Fruit fly (Drosophila melanogaster) whole organism, embryonic: ENCODE results near the gene CG31087.

Experiments
- B-H2 ChIP-seq: fragments of 200-800 bp; sonication (Bioruptor generic); optimal IDR thresholded peaks from 2 replicates; lab custom pipeline; 2018; ENCODE audit warnings: missing biosample characterization, mild to moderate bottlenecking, missing genetic modification characterization
- C15 ChIP-seq: fragments of 200-800 bp; sonication (Bioruptor generic); IDR thresholded peaks from 3 replicates; pipeline ENCODE4 v1.3.6; 2022; ENCODE audit warnings: missing biosample characterization, missing genetic modification characterization
- CG11093 ChIP-seq: fragments of 200-800 bp; sonication (Bioruptor generic); IDR thresholded peaks from 3 replicates; pipeline ENCODE4 v1.3.6; 2022; ENCODE audit warnings: missing biosample characterization, missing genetic modification characterization
- CG11456 ChIP-seq: fragments of 200-800 bp; sonication (Bioruptor generic); IDR thresholded peaks from 3 replicates; pipeline ENCODE4 v1.3.6; 2022; ENCODE audit warnings: missing biosample characterization, missing genetic modification characterization
- CG16815 ChIP-seq: fragments of 200-800 bp; sonication (Bioruptor generic); optimal IDR thresholded peaks from 3 replicates; lab custom pipeline; 2017; ENCODE audit warnings: missing biosample characterization, mild to moderate bottlenecking, missing genetic modification characterization
- CG17359 ChIP-seq: fragments of 200-800 bp; sonication (Bioruptor generic); optimal IDR thresholded peaks from 3 replicates; lab custom pipeline; 2018; ENCODE audit warnings: missing biosample characterization, mild to moderate bottlenecking, missing genetic modification characterization, moderate library complexity
- CG17385 ChIP-seq: fragments of 200-800 bp; sonication (Bioruptor generic); optimal IDR thresholded peaks from 3 replicates; lab custom pipeline; 2018; ENCODE audit warnings: missing biosample characterization, mild to moderate bottlenecking, missing genetic modification characterization
- CG1832 ChIP-seq: fragments of 200-800 bp; sonication (Bioruptor generic); optimal IDR thresholded peaks from 2 replicates; lab custom pipeline; 2017; ENCODE audit warnings: missing biosample characterization, mild to moderate bottlenecking, missing genetic modification characterization, inconsistent platforms
- CG2129 ChIP-seq: fragments of 200-800 bp; sonication (Bioruptor generic); IDR thresholded peaks from 2 replicates; pipeline ENCODE4 v1.3.6; 2022; ENCODE audit warnings: missing biosample characterization, missing genetic modification characterization; ENCODE audit not compliant: partially characterized antibody
- CG2199 ChIP-seq: fragments of 200-800 bp; sonication (Bioruptor generic); IDR thresholded peaks from 3 replicates; pipeline ENCODE4 v1.3.6; 2022; ENCODE audit warnings: missing biosample characterization, missing genetic modification characterization
- CG30020 ChIP-seq: fragments of 200-800 bp; optimal IDR thresholded peaks from 2 replicates; lab custom pipeline; 2019; ENCODE audit warnings: missing biosample characterization, mild to moderate bottlenecking, missing genetic modification characterization, moderate library complexity
- CG30431 ChIP-seq: fragments of 200-800 bp; sonication (Bioruptor generic); optimal IDR thresholded peaks from 2 replicates; lab custom pipeline; 2017; ENCODE audit warnings: missing biosample characterization, missing genetic modification characterization
- CG31224 ChIP-seq: fragments of 200-800 bp; sonication (Bioruptor generic); IDR thresholded peaks from 2 replicates; pipeline ENCODE4 v1.3.6; 2022; ENCODE audit warnings: missing biosample characterization, missing genetic modification characterization
- CG33557 ChIP-seq: fragments of 200-800 bp; sonication (Bioruptor generic); optimal IDR thresholded peaks from 2 replicates; lab custom pipeline; 2019; ENCODE audit warnings: missing biosample characterization, mild to moderate bottlenecking, missing genetic modification characterization, moderate library complexity
- CG4854 ChIP-seq: fragments of 200-800 bp; sonication (Bioruptor generic); optimal IDR thresholded peaks from 2 replicates; lab custom pipeline; 2016; ENCODE audit warnings: missing biosample characterization, missing genetic modification characterization, inconsistent platforms
- CG6175 ChIP-seq: fragments of 200-800 bp; sonication (Bioruptor generic); IDR thresholded peaks from 3 replicates; pipeline ENCODE4 v1.3.6; 2022; ENCODE audit warnings: missing biosample characterization, missing genetic modification characterization
- CG6854 ChIP-seq: fragments of 200-800 bp; sonication (Bioruptor generic); optimal IDR thresholded peaks from 3 replicates; lab custom pipeline; 2017; ENCODE audit warnings: missing biosample characterization, mild to moderate bottlenecking, missing genetic modification characterization
- CG7987 ChIP-seq: fragments of 200-800 bp; sonication (Bioruptor generic); optimal IDR thresholded peaks from 2 replicates; lab custom pipeline; 2018; ENCODE audit warnings: missing biosample characterization, mild to moderate bottlenecking, missing genetic modification characterization, moderate library complexity
- CG9876 ChIP-seq: fragments of 200-800 bp; sonication (Bioruptor generic); optimal IDR thresholded peaks from 2 replicates; lab custom pipeline; 2016; ENCODE audit warnings: missing biosample characterization, missing genetic modification characterization
- Fer3 ChIP-seq: fragments of 200-800 bp; sonication (Bioruptor generic); optimal IDR thresholded peaks from 2 replicates; lab custom pipeline; 2018; ENCODE audit warnings: missing biosample characterization, mild to moderate bottlenecking, missing genetic modification characterization, moderate library complexity
- HHEX ChIP-seq: fragments of 200-800 bp; sonication (Bioruptor generic); optimal IDR thresholded peaks from 3 replicates; lab custom pipeline; 2017; ENCODE audit warnings: missing biosample characterization, mild to moderate bottlenecking, missing genetic modification characterization, missing genetic modification reagents
- Hr3 ChIP-seq: fragments of 200-800 bp; sonication (Bioruptor generic); optimal IDR thresholded peaks from 3 replicates; lab custom pipeline; 2016; ENCODE audit warnings: missing biosample characterization, missing genetic modification characterization
- Hr51 ChIP-seq, 2 experiments: fragments of 200-800 bp; sonication (Bioruptor generic); optimal IDR thresholded peaks; 2 replicates in 1 of 2; 3 replicates in 1 of 2; lab custom pipeline; 2016 to 2018; ENCODE audit warnings: missing biosample characterization in 2 of 2, missing genetic modification characterization in 2 of 2, mild to moderate bottlenecking in 1 of 2, moderate library complexity in 1 of 2
- Lpt ChIP-seq: fragments of >200 bp; optimal IDR thresholded peaks from 2 replicates; lab custom pipeline; 2018; ENCODE audit warnings: missing biosample characterization, missing genetic modification characterization
- NC2α ChIP-seq: fragments of 200-800 bp; sonication (Bioruptor generic); optimal IDR thresholded peaks from 2 replicates; lab custom pipeline; 2016; ENCODE audit warnings: missing biosample characterization, missing genetic modification characterization
- Neu2 ChIP-seq: fragments of 200-800 bp; sonication (Bioruptor generic); optimal IDR thresholded peaks from 3 replicates; lab custom pipeline; 2016; ENCODE audit warnings: missing biosample characterization, missing genetic modification characterization, borderline replicate concordance
- Opbp ChIP-seq: fragments of 200-800 bp; sonication (Bioruptor generic); IDR thresholded peaks from 3 replicates; pipeline ENCODE4 v1.3.6; 2022; ENCODE audit warnings: missing biosample characterization, missing genetic modification characterization; ENCODE audit not compliant: partially characterized antibody
- Sox102F ChIP-seq: fragments of 200-800 bp; sonication (Bioruptor generic); optimal IDR thresholded peaks from 2 replicates; lab custom pipeline; 2018; ENCODE audit warnings: missing biosample characterization, mild to moderate bottlenecking, missing genetic modification characterization, moderate library complexity
- ac ChIP-seq: fragments of 200-800 bp; sonication (Bioruptor generic); optimal IDR thresholded peaks from 3 replicates; lab custom pipeline; 2017; ENCODE audit warnings: missing biosample characterization, mild to moderate bottlenecking, missing genetic modification characterization
- cas ChIP-seq: fragments of 200-800 bp; sonication (Bioruptor generic); IDR thresholded peaks from 2 replicates; pipeline ENCODE4 v1.3.6; 2022; ENCODE audit warnings: missing biosample characterization, missing genetic modification characterization
- caup ChIP-seq: fragments of 200-800 bp; sonication (Bioruptor generic); optimal IDR thresholded peaks from 3 replicates; lab custom pipeline; 2017; ENCODE audit warnings: missing biosample characterization, mild to moderate bottlenecking, missing genetic modification characterization, moderate library complexity; ENCODE audit not compliant: severe bottlenecking
- corto ChIP-seq: fragments of 200-800 bp; sonication (Bioruptor generic); optimal IDR thresholded peaks from 2 replicates; lab custom pipeline; 2016; ENCODE audit warnings: missing biosample characterization, mild to moderate bottlenecking, missing genetic modification characterization, moderate library complexity
- croc ChIP-seq: fragments of 200-800 bp; sonication (Bioruptor generic); conservative IDR thresholded peaks from 3 replicates; pipeline ENCODE4 v1.3.6; 2022; ENCODE audit warnings: missing biosample characterization, missing genetic modification characterization
- crol ChIP-seq: fragments of 200-800 bp; sonication (Bioruptor generic); IDR thresholded peaks from 2 replicates; pipeline ENCODE4 v1.3.6; 2022; ENCODE audit warnings: missing biosample characterization, missing genetic modification characterization
- danr ChIP-seq: fragments of 200-800 bp; sonication (Bioruptor generic); IDR thresholded peaks from 2 replicates; pipeline ENCODE4 v1.3.6; 2022; ENCODE audit warnings: missing biosample characterization, missing genetic modification characterization
- disco-r ChIP-seq: fragments of 200-800 bp; sonication (Bioruptor generic); optimal IDR thresholded peaks from 2 replicates; lab custom pipeline; 2016; ENCODE audit warnings: missing biosample characterization, missing genetic modification characterization
- dmrt99B ChIP-seq: fragments of 200-800 bp; sonication (Bioruptor generic); optimal IDR thresholded peaks from 2 replicates; lab custom pipeline; 2018; ENCODE audit warnings: missing biosample characterization, mild to moderate bottlenecking, missing genetic modification characterization, moderate library complexity
- ewg ChIP-seq: fragments of 200-800 bp; sonication (Bioruptor generic); optimal IDR thresholded peaks from 3 replicates; lab custom pipeline; 2017; ENCODE audit warnings: mild to moderate bottlenecking, missing biosample characterization, missing genetic modification reagents, missing genetic modification characterization
- fd102C ChIP-seq: fragments of 200-800 bp; sonication (Bioruptor generic); optimal IDR thresholded peaks from 2 replicates; lab custom pipeline; 2018; ENCODE audit warnings: missing biosample characterization, mild to moderate bottlenecking, missing genetic modification characterization, moderate library complexity
- gce ChIP-seq: fragments of 200-800 bp; sonication (Bioruptor generic); IDR thresholded peaks from 3 replicates; pipeline ENCODE4 v1.3.6; 2022; ENCODE audit warnings: missing biosample characterization, missing genetic modification characterization
- ind ChIP-seq: fragments of 200-800 bp; sonication (Bioruptor generic); optimal IDR thresholded peaks from 3 replicates; lab custom pipeline; 2016; ENCODE audit warnings: missing biosample characterization, missing genetic modification characterization
- lbe ChIP-seq: fragments of 200-800 bp; sonication (Bioruptor generic); optimal IDR thresholded peaks from 2 replicates; lab custom pipeline; 2016; ENCODE audit warnings: missing biosample characterization, mild to moderate bottlenecking, missing genetic modification characterization
- maf-S ChIP-seq: fragments of 200-800 bp; sonication (Bioruptor generic); optimal IDR thresholded peaks from 2 replicates; lab custom pipeline; 2016; ENCODE audit warnings: missing biosample characterization, missing genetic modification characterization
- nmo ChIP-seq: fragments of 200-800 bp; sonication (Bioruptor generic); optimal IDR thresholded peaks from 2 replicates; lab custom pipeline; 2018; ENCODE audit warnings: missing biosample characterization, mild to moderate bottlenecking, missing genetic modification characterization, moderate library complexity
- otp ChIP-seq: fragments of 200-800 bp; sonication (Bioruptor generic); IDR thresholded peaks from 3 replicates; pipeline ENCODE4, ENCODE4 v1.3.6; 2022; ENCODE audit warnings: missing biosample characterization, missing genetic modification characterization
- sisA ChIP-seq: fragments of 200-800 bp; sonication (Bioruptor generic); IDR thresholded peaks from 2 replicates; pipeline ENCODE4 v1.3.6; 2022; ENCODE audit warnings: missing biosample characterization, missing genetic modification characterization
- tna ChIP-seq: fragments of 200-800 bp; sonication (Bioruptor generic); IDR thresholded peaks from 2 replicates; pipeline ENCODE4 v1.3.6; 2022; ENCODE audit warnings: missing biosample characterization, missing genetic modification characterization; ENCODE audit not compliant: partially characterized antibody
- tup ChIP-seq: fragments of 200-800 bp; sonication (Bioruptor generic); optimal IDR thresholded peaks from 2 replicates; lab custom pipeline; 2016; ENCODE audit warnings: missing biosample characterization, mild to moderate bottlenecking, missing genetic modification characterization, moderate library complexity
- zf30C ChIP-seq: fragments of 200-800 bp; sonication (Bioruptor generic); optimal IDR thresholded peaks from 3 replicates; lab custom pipeline; 2018; ENCODE audit warnings: missing biosample characterization, mild to moderate bottlenecking, missing genetic modification characterization

The CG31087 gene

dm6 chr3R:25262322-25262761, 51.3 kb downstream of the CG31087 start, which contains the start of the genes Kdsr and CG11858 (continued):
- TF ChIP-seq CG7987 (GFP tag; lab: Kevin White, UChicago) (peak; percentile 48), CG11456 (GFP tag; lab: Robert Waterston, UW) (0 out of 3 replicates have a peak, but pooled peaks have one; percentile 34), disco-r (GFP tag; lab: Kevin White, UChicago) (peak; percentile 31), C15 (GFP tag; lab: Robert Waterston, UW) (no peak), CG1832 (GFP tag; lab: Kevin White, UChicago) (no peak), cas (GFP tag; lab: Robert Waterston, UW) (peak; percentile 52; the same call in 1 of the 2 replicates), danr (GFP tag; lab: Robert Waterston, UW) (peak; percentile 58; the same call in 1 of the 2 replicates), nmo (GFP tag; lab: Kevin White, UChicago) (peak; percentile 75), maf-S (GFP tag; lab: Kevin White, UChicago) (peak; percentile 40), ind (GFP tag; lab: Kevin White, UChicago) (peak; percentile 66), CG6854 (no peak), ewg (GFP tag; lab: Kevin White, UChicago) (no peak), ac (GFP tag; lab: Kevin White, UChicago) (no peak), HHEX (GFP tag; lab: Kevin White, UChicago) (peak; percentile 12), CG2129 (GFP tag; lab: Robert Waterston, UW) (no peak), Sox102F (peak; percentile 72), CG33557 (GFP tag; lab: Kevin White, UChicago) (peak; percentile 26), CG31224 (GFP tag; lab: Robert Waterston, UW) (peak; percentile 42; the same call in 1 of the 2 replicates), Hr3 (GFP tag; lab: Kevin White, UChicago) (peak; percentile 63), corto (no peak), gce (GFP tag; lab: Robert Waterston, UW) (no peak), croc (GFP tag; lab: Robert Waterston, UW) (peak; percentile 39; the same call in 1 of the 3 replicates), Opbp (GFP tag; lab: Robert Waterston, UW) (no peak), CG30431 (GFP tag; lab: Kevin White, UChicago) (no peak), B-H2 (peak; percentile 74), CG4854 (GFP tag; lab: Kevin White, UChicago) (peak; percentile 55), fd102C (GFP tag; lab: Kevin White, UChicago) (no peak), crol (GFP tag; lab: Robert Waterston, UW) (no peak), Fer3 (tag; lab: Kevin White, UChicago) (peak; percentile 61), CG9876 (GFP tag; lab: Kevin White, UChicago) (no peak), CG11093 (GFP tag; lab: Robert Waterston, UW) (peak; percentile 53; the same call in 1 of the 3 replicates), sisA (GFP tag; lab: Robert Waterston, UW) (peak; percentile 68), CG30020 (tag; lab: Kevin White, UChicago) (peak; percentile 46), dmrt99B (tag; lab: Kevin White, UChicago) (no peak), otp (0 out of 3 replicates have a peak, but pooled peaks have one; percentile 43), CG16815 (GFP tag; lab: Kevin White, UChicago) (peak; percentile 13), Lpt (no peak), tna (GFP tag; lab: Robert Waterston, UW) (no peak), tup (GFP tag; lab: Kevin White, UChicago) (peak; percentile 9), caup (peak; percentile 58), zf30C (GFP tag; lab: Kevin White, UChicago) (no peak), Hr51 (GFP tag; optimal IDR thresholded peaks at IDR 0.05; lab: Kevin White, UChicago) (peak in 1 of 2 experiments; percentile 56), Neu2 (GFP tag; lab: Kevin White, UChicago) (no peak), lbe (no peak), CG6175 (GFP tag; lab: Robert Waterston, UW) (no peak), CG17385 (GFP tag; lab: Kevin White, UChicago) (peak; percentile 29), CG17359 (tag; lab: Kevin White, UChicago) (no peak), NC2α (GFP tag; lab: Kevin White, UChicago) (no peak), CG2199 (no peak)
